Worm (Caenorhabditis elegans) whole organism, L1 larva: ENCODE data around the gene Y73B6BL.22.

Experiments
- C04F5.9 ChIP-seq: sonication (generic microtip); optimal IDR thresholded peaks from 2 replicates; lab custom pipeline; 2016; ENCODE audit warnings: missing genetic modification characterization, missing compliant biosample characterization
- F16B12.6 ChIP-seq: fragments of 150-350 bp; optimal IDR thresholded peaks from 2 replicates; lab custom pipeline; 2014; ENCODE audit warnings: missing biosample characterization, missing genetic modification characterization
- Y116A8C.19 ChIP-seq: sonication (generic microtip); optimal IDR thresholded peaks from 2 replicates; lab custom pipeline; 2016; ENCODE audit warnings: missing compliant biosample characterization, missing genetic modification characterization, borderline replicate concordance
- ceh-8 ChIP-seq: fragments of 200-800 bp; sonication (Bioruptor generic); optimal IDR thresholded peaks from 2 replicates; lab custom pipeline; 2018; ENCODE audit warnings: mild to moderate bottlenecking, missing genetic modification characterization, moderate library complexity, missing compliant biosample characterization
- ceh-82 ChIP-seq, 3 experiments: fragments of 150-350 bp in 1 of 3; sonication (generic microtip) in 2 of 3; optimal IDR thresholded peaks; 2 replicates each; lab custom pipeline; 2014 to 2017; ENCODE audit warnings: missing biosample characterization in 3 of 3, missing genetic modification characterization in 3 of 3
- dpl-1 ChIP-seq, 3 experiments: fragments of 150-350 bp in 2 of 3; sonication (generic microtip) in 1 of 3; optimal IDR thresholded peaks; 2 replicates each; lab custom pipeline; 2014 to 2017; ENCODE audit warnings: missing biosample characterization in 3 of 3, missing genetic modification characterization in 3 of 3, missing genetic modification reagents in 3 of 3
- dsc-1 ChIP-seq: sonication (generic microtip); optimal IDR thresholded peaks from 2 replicates; lab custom pipeline; 2016; ENCODE audit warnings: mild to moderate bottlenecking, missing genetic modification characterization, missing compliant biosample characterization
- efl-1 ChIP-seq, 4 experiments: fragments of 150-350 bp; optimal IDR thresholded peaks in 3 of 4; peaks in 1 of 4; 1 replicate in 1 of 4; 2 replicates in 3 of 4; lab custom pipeline; 2014; ENCODE audit warnings: missing biosample characterization in 2 of 4, missing genetic modification characterization in 2 of 4, missing genetic modification reagents in 2 of 4
- egl-13 ChIP-seq: sonication (generic microtip); optimal IDR thresholded peaks from 2 replicates; lab custom pipeline; 2016; ENCODE audit warnings: missing genotype, missing genetic modification reagents, missing genetic modification characterization, missing compliant biosample characterization
- elt-3 ChIP-seq, 6 experiments: fragments of 150-350 bp in 1 of 6; sonication (generic microtip); optimal IDR thresholded peaks; 2 replicates each; lab custom pipeline; 2017 to 2018; ENCODE audit warnings: missing biosample characterization in 6 of 6, missing genetic modification characterization in 6 of 6, inconsistent platforms in 1 of 6
- fkh-10 ChIP-seq: sonication (generic microtip); optimal IDR thresholded peaks from 2 replicates; lab custom pipeline; 2017; ENCODE audit warnings: missing biosample characterization, missing genetic modification reagents, missing genetic modification characterization
- fkh-8 ChIP-seq: sonication (generic microtip); optimal IDR thresholded peaks from 2 replicates; lab custom pipeline; 2016; ENCODE audit warnings: mild to moderate bottlenecking, missing genetic modification characterization, missing compliant biosample characterization
- fos-1 ChIP-seq: fragments of 150-350 bp; optimal IDR thresholded peaks from 2 replicates; lab custom pipeline; 2014; ENCODE audit warnings: missing biosample characterization, missing genetic modification characterization
- grh-1 ChIP-seq: fragments of 200-800 bp; sonication (Bioruptor generic); IDR thresholded peaks from 2 replicates; pipeline ENCODE4 v1.3.6; 2022; ENCODE audit warnings: missing genetic modification reagents, missing genetic modification characterization, missing compliant biosample characterization
- lin-14 ChIP-seq: fragments of 200-800 bp; sonication (Bioruptor generic); optimal IDR thresholded peaks from 2 replicates; lab custom pipeline; 2018; ENCODE audit warnings: mild to moderate bottlenecking, missing genetic modification characterization, moderate library complexity, missing compliant biosample characterization
- lir-3 ChIP-seq: sonication (generic microtip); optimal IDR thresholded peaks from 2 replicates; lab custom pipeline; 2016; ENCODE audit warnings: mild to moderate bottlenecking, missing genetic modification characterization, moderate library complexity, missing compliant biosample characterization; ENCODE audit not compliant: poor library complexity
- lsy-2 ChIP-seq, 2 experiments: fragments of 150-350 bp; optimal IDR thresholded peaks; 2 replicates each; lab custom pipeline; 2014; ENCODE audit warnings: missing biosample characterization in 2 of 2, missing genetic modification characterization in 2 of 2
- mdl-1 ChIP-seq, 2 experiments: fragments of 150-350 bp; optimal IDR thresholded peaks; 2 replicates each; lab custom pipeline; 2014 to 2017; ENCODE audit warnings: missing biosample characterization in 2 of 2, missing genetic modification characterization in 2 of 2, inconsistent platforms in 1 of 2
- mef-2 ChIP-seq: fragments of 150-350 bp; optimal IDR thresholded peaks from 2 replicates; lab custom pipeline; 2014; ENCODE audit warnings: missing biosample characterization, missing genetic modification characterization
- nhr-11 ChIP-seq: fragments of 150-350 bp; optimal IDR thresholded peaks from 2 replicates; lab custom pipeline; 2014; ENCODE audit warnings: missing biosample characterization, missing genetic modification characterization
- nhr-12 ChIP-seq: sonication (generic microtip); optimal IDR thresholded peaks from 2 replicates; lab custom pipeline; 2017; ENCODE audit warnings: missing biosample characterization, missing genetic modification characterization
- nhr-20 ChIP-seq: sonication (generic microtip); optimal IDR thresholded peaks from 2 replicates; lab custom pipeline; 2016; ENCODE audit warnings: mild to moderate bottlenecking, missing genetic modification characterization, missing compliant biosample characterization
- nhr-47 ChIP-seq: sonication (generic microtip); optimal IDR thresholded peaks from 2 replicates; lab custom pipeline; 2016; ENCODE audit warnings: mild to moderate bottlenecking, missing genetic modification characterization, moderate library complexity, missing compliant biosample characterization
- nhr-71 ChIP-seq: sonication (generic microtip); optimal IDR thresholded peaks from 2 replicates; lab custom pipeline; 2016; ENCODE audit warnings: mild to moderate bottlenecking, missing genetic modification characterization, moderate library complexity, missing compliant biosample characterization
- nhr-85 ChIP-seq: sonication (generic microtip); peaks from one replicate; lab custom pipeline; 2016; ENCODE audit warnings: missing genetic modification characterization, inconsistent platforms, missing compliant biosample characterization
- pax-3 ChIP-seq: fragments of 200-800 bp; sonication (Bioruptor generic); optimal IDR thresholded peaks from 2 replicates; lab custom pipeline; 2018; ENCODE audit warnings: mild to moderate bottlenecking, missing genetic modification characterization, moderate library complexity, missing compliant biosample characterization
- rnt-1 ChIP-seq: sonication (generic microtip); optimal IDR thresholded peaks from 2 replicates; lab custom pipeline; 2016; ENCODE audit warnings: mild to moderate bottlenecking, missing genetic modification characterization, moderate library complexity, missing compliant biosample characterization
- skn-1 ChIP-seq: fragments of 150-350 bp; optimal IDR thresholded peaks from 2 replicates; lab custom pipeline; 2014; ENCODE audit warnings: missing biosample characterization, missing genetic modification characterization
- snpc-4 ChIP-seq: fragments of 150-350 bp; optimal IDR thresholded peaks from 2 replicates; lab custom pipeline; 2014; ENCODE audit warnings: missing biosample characterization, missing genetic modification characterization
- sox-4 ChIP-seq: sonication (generic microtip); optimal IDR thresholded peaks from 2 replicates; lab custom pipeline; 2016; ENCODE audit warnings: missing genetic modification characterization, missing compliant biosample characterization
- sup-37 ChIP-seq: fragments of 200-800 bp; sonication (Bioruptor generic); optimal IDR thresholded peaks from 2 replicates; lab custom pipeline; 2018; ENCODE audit warnings: mild to moderate bottlenecking, missing genetic modification characterization, missing compliant biosample characterization
- unc-130 ChIP-seq: fragments of 150-350 bp; optimal IDR thresholded peaks from 2 replicates; lab custom pipeline; 2017; ENCODE audit warnings: missing biosample characterization, missing genetic modification characterization, inconsistent platforms
- unc-62 ChIP-seq: fragments of 150-350 bp; optimal IDR thresholded peaks from 2 replicates; lab custom pipeline; 2014; ENCODE audit warnings: missing biosample characterization, missing genetic modification reagents, missing genetic modification characterization
- vab-15 ChIP-seq: sonication (generic microtip); optimal IDR thresholded peaks from 2 replicates; lab custom pipeline; 2017; ENCODE audit warnings: missing genotype, mild to moderate bottlenecking, missing genetic modification characterization, missing compliant biosample characterization
- ztf-4 ChIP-seq: fragments of 150-350 bp; optimal IDR thresholded peaks from 2 replicates; lab custom pipeline; 2014; ENCODE audit warnings: missing biosample characterization, missing genetic modification characterization

Y73B6BL.22 gene

ce11 chrIV:6393329-6393728 is 23.1 kb downstream of the Y73B6BL.22 start (continued):
- TF ChIP-seq dsc-1 (tag; lab: Kevin White, UChicago) (peak; percentile 79), snpc-4 (tag; lab: Kevin White, UChicago) (no peak), nhr-11 (tag; lab: Kevin White, UChicago) (peak; percentile 25), mdl-1 (tag; optimal IDR thresholded peaks at IDR 0.05; lab: Kevin White, UChicago) (no peak), lir-3 (tag; lab: Kevin White, UChicago) (peak; percentile 60), lsy-2 (tag; optimal IDR thresholded peaks at IDR 0.05; lab: Kevin White, UChicago) (peak; percentile 68 to 76), fos-1 (peak; percentile 62), unc-62 (no peak), grh-1 (no peak), C04F5.9 (tag; lab: Kevin White, UChicago) (no peak), elt-3 (tag; optimal IDR thresholded peaks at IDR 0.05; lab: Kevin White, UChicago) (no peak), fkh-8 (tag; lab: Kevin White, UChicago) (peak; percentile 33), sup-37 (GFP tag; lab: Kevin White, UChicago) (no peak), rnt-1 (tag; lab: Kevin White, UChicago) (peak; percentile 61), mef-2 (tag; lab: Kevin White, UChicago) (peak; percentile 43), nhr-71 (tag; lab: Kevin White, UChicago) (peak; percentile 83), nhr-47 (tag; lab: Kevin White, UChicago) (peak; percentile 51), skn-1 (peak; percentile 42), nhr-20 (tag; lab: Kevin White, UChicago) (peak; percentile 42), ztf-4 (tag; lab: Kevin White, UChicago) (peak; percentile 21), egl-13 (tag; lab: Kevin White, UChicago) (no peak), vab-15 (tag; lab: Kevin White, UChicago) (no peak), dpl-1 (GFP tag; optimal IDR thresholded peaks at IDR 0.05; lab: Kevin White, UChicago) (peak in 2 of 3 experiments; percentile 14 to 26), nhr-12 (tag; lab: Kevin White, UChicago) (no peak), F16B12.6 (tag; lab: Kevin White, UChicago) (no peak), Y116A8C.19 (tag; lab: Kevin White, UChicago) (no peak), ceh-82 (tag; optimal IDR thresholded peaks at IDR 0.05; lab: Kevin White, UChicago) (no peak), unc-130 (no peak), nhr-85 (tag; lab: Kevin White, UChicago) (no peak), efl-1 (optimal IDR thresholded peaks at IDR 0.05; lab: Kevin White, UChicago) (peak; percentile 44 to 49), efl-1 (GFP tag; optimal IDR thresholded peaks at IDR 0.05 in 1 of 2; lab: Kevin White, UChicago) (peak; percentile 13 to 20), ceh-8 (GFP tag; lab: Kevin White, UChicago) (no peak), sox-4 (tag; lab: Kevin White, UChicago) (no peak)

- TF ChIP-seq vab-15 (tag; lab: Kevin White, UChicago) = no peak
- TF ChIP-seq, all 84 proteins: peak for 0
Measured at ce11 chrIV:6391566-6391965, 24.9 kb downstream of the Y73B6BL.22 start.

ce11 chrIV:6388550-6388949 is 27.9 kb downstream of the Y73B6BL.22 start:
- peak; percentile 80 for TF ChIP-seq dsc-1 (tag; lab: Kevin White, UChicago)
- TF ChIP-seq mdl-1 (tag; optimal IDR thresholded peaks at IDR 0.05; lab: Kevin White, UChicago) = no peak
- TF ChIP-seq fkh-8 (tag; lab: Kevin White, UChicago) = peak; percentile 68
- peak; percentile 47 for TF ChIP-seq pax-3 (tag; lab: Kevin White, UChicago)

- TF ChIP-seq fkh-10 (GFP tag; lab: Kevin White, UChicago) (peak; percentile 81), vab-15 (tag; lab: Kevin White, UChicago) (no peak), lin-14 (peak; percentile 54)
Measured at ce11 chrIV:6385010-6385409, 31.4 kb downstream of the Y73B6BL.22 start.
